Worm (Caenorhabditis elegans) whole organism, early embryonic: ENCODE data around the gene let-413.

Experiments used
- B0310.2 ChIP-seq: sonication (generic microtip); optimal IDR thresholded peaks from 2 replicates; lab custom pipeline; 2016; ENCODE audit warnings: mild to moderate bottlenecking, missing genetic modification characterization, missing compliant biosample characterization
- F13C5.2 ChIP-seq: sonication (generic microtip); optimal IDR thresholded peaks from 2 replicates; lab custom pipeline; 2017; ENCODE audit warnings: mild to moderate bottlenecking, missing genetic modification characterization, inconsistent platforms, missing compliant biosample characterization
- aly-1 ChIP-seq: sonication (generic microtip); optimal IDR thresholded peaks from 2 replicates; lab custom pipeline; 2016; ENCODE audit warnings: missing genetic modification characterization, missing compliant biosample characterization
- ama-1 ChIP-seq: fragments of 150-350 bp; optimal IDR thresholded peaks from 2 replicates; lab custom pipeline; 2014
- ceh-13 ChIP-seq: fragments of 200-800 bp; sonication (Bioruptor generic); optimal IDR thresholded peaks from 2 replicates; lab custom pipeline; 2018; ENCODE audit warnings: mild to moderate bottlenecking, missing genetic modification characterization, missing compliant biosample characterization
- ceh-36 ChIP-seq: sonication (generic microtip); optimal IDR thresholded peaks from 2 replicates; lab custom pipeline; 2016; ENCODE audit warnings: missing genetic modification characterization, inconsistent platforms, missing compliant biosample characterization
- ets-7 ChIP-seq: sonication (generic microtip); optimal IDR thresholded peaks from 2 replicates; lab custom pipeline; 2016; ENCODE audit warnings: missing genotype, missing genetic modification characterization, missing compliant biosample characterization
- flt-1 ChIP-seq: fragments of 200-800 bp; sonication (Bioruptor generic); IDR thresholded peaks from 2 replicates; pipeline ENCODE4 v1.3.6; 2022; ENCODE audit warnings: missing genetic modification characterization, missing compliant biosample characterization
- hmbx-1 ChIP-seq: sonication (generic microtip); optimal IDR thresholded peaks from 2 replicates; lab custom pipeline; 2016; ENCODE audit warnings: mild to moderate bottlenecking, missing genetic modification characterization, missing compliant biosample characterization
- hmg-4 ChIP-seq: fragments of 200-800 bp; sonication (Bioruptor generic); optimal IDR thresholded peaks from 2 replicates; lab custom pipeline; 2018; ENCODE audit warnings: mild to moderate bottlenecking, missing genetic modification characterization, missing compliant biosample characterization
- hnd-1 ChIP-seq: sonication (generic microtip); optimal IDR thresholded peaks from 2 replicates; lab custom pipeline; 2016; ENCODE audit warnings: missing genetic modification characterization, missing compliant biosample characterization
- pes-1 ChIP-seq: fragments of 200-800 bp; sonication (Bioruptor generic); IDR thresholded peaks from 2 replicates; pipeline ENCODE4 v1.3.6; 2022; ENCODE audit warnings: missing genetic modification reagents, missing genetic modification characterization, missing compliant biosample characterization
- scrt-1 ChIP-seq: fragments of 200-800 bp; sonication (Bioruptor generic); IDR thresholded peaks from 2 replicates; pipeline ENCODE4 v1.3.6; 2022; ENCODE audit warnings: missing genetic modification characterization, missing compliant biosample characterization
- sea-1 ChIP-seq: fragments of 200-800 bp; sonication (Bioruptor generic); conservative IDR thresholded peaks from 2 replicates; pipeline ENCODE4 v1.3.6; 2022; ENCODE audit warnings: missing genetic modification characterization, missing compliant biosample characterization
- tbx-11 ChIP-seq: fragments of 200-800 bp; sonication (Bioruptor generic); IDR thresholded peaks from 2 replicates; pipeline ENCODE4 v1.3.6; 2022; ENCODE audit warnings: missing genetic modification characterization, missing compliant biosample characterization
- tbx-37 ChIP-seq: fragments of 200-800 bp; sonication (Bioruptor generic); conservative IDR thresholded peaks from 2 replicates; pipeline ENCODE4 v1.3.6; 2022; ENCODE audit warnings: missing genetic modification reagents, missing genetic modification characterization, missing compliant biosample characterization
- tra-4 ChIP-seq: sonication (generic microtip); optimal IDR thresholded peaks from 2 replicates; lab custom pipeline; 2017; ENCODE audit warnings: missing genetic modification characterization, missing compliant biosample characterization

The let-413 gene

ce11 chrV:8017924-8018323, 40.3 kb upstream of the let-413 start:
- no peak for TF ChIP-seq sea-1 (GFP tag; lab: Robert Waterston, UW)
- no peak for TF ChIP-seq flt-1
- TF ChIP-seq tbx-11 (GFP tag; lab: Robert Waterston, UW): no peak
- no peak for TF ChIP-seq hmg-4
- no peak for TF ChIP-seq hnd-1 (tag; lab: Kevin White, UChicago)

ce11 chrV:8016928-8017327, 39.4 kb upstream of the let-413 start, which contains the start of gene sptl-2:
TSS of gene sptl-2 (plus strand) at chrV:8017207.
- TF ChIP-seq B0310.2 (tag; lab: Kevin White, UChicago): no peak

ce11 chrV:8013901-8014388, 36.4 kb upstream of the let-413 start, which contains the start of gene Y97E10AR.6:
TSS of gene Y97E10AR.6 (minus strand) at chrV:8013951.
- TF ChIP-seq flt-1: no peak
- no peak for TF ChIP-seq ama-1 (lab: Kevin White, UChicago)
- TF ChIP-seq hmbx-1 (tag; lab: Kevin White, UChicago): no peak
- no peak for TF ChIP-seq hnd-1 (tag; lab: Kevin White, UChicago)
- no peak for TF ChIP-seq pes-1 (GFP tag; lab: Robert Waterston, UW)
- TF ChIP-seq sea-1 (GFP tag; lab: Robert Waterston, UW): no peak
- no peak for TF ChIP-seq hmg-4
- TF ChIP-seq tbx-37 (GFP tag; lab: Robert Waterston, UW): no peak
- TF ChIP-seq F13C5.2 (tag; lab: Kevin White, UChicago): no peak
- TF ChIP-seq tra-4 (tag; lab: Kevin White, UChicago): no peak
- TF ChIP-seq scrt-1 (GFP tag; lab: Robert Waterston, UW): no peak
- TF ChIP-seq ceh-36 (tag; lab: Kevin White, UChicago): no peak
- no peak for TF ChIP-seq B0310.2 (tag; lab: Kevin White, UChicago)
- no peak for TF ChIP-seq ets-7 (tag; lab: Kevin White, UChicago)
- no peak for TF ChIP-seq aly-1

ce11 chrV:8012032-8012431, 34.5 kb upstream of the let-413 start, which contains the start of gene rpb-9:
TSS of gene rpb-9 (minus strand) at chrV:8012345.
- TF ChIP-seq ceh-36 (tag; lab: Kevin White, UChicago): no peak
- no peak for TF ChIP-seq sea-1 (GFP tag; lab: Robert Waterston, UW)
- no peak for TF ChIP-seq tbx-37 (GFP tag; lab: Robert Waterston, UW)
- no peak for TF ChIP-seq hnd-1 (tag; lab: Kevin White, UChicago)
- TF ChIP-seq B0310.2 (tag; lab: Kevin White, UChicago): no peak
- TF ChIP-seq aly-1: no peak
- no peak for TF ChIP-seq tbx-11 (GFP tag; lab: Robert Waterston, UW)
- TF ChIP-seq F13C5.2 (tag; lab: Kevin White, UChicago): no peak
- TF ChIP-seq flt-1: no peak

ce11 chrV:8010846-8011245, 33.3 kb upstream of the let-413 start, which contains the start of gene lmtr-2:
TSS of gene lmtr-2 (minus strand) at chrV:8011106.
- TF ChIP-seq tra-4 (tag; lab: Kevin White, UChicago): no peak
- no peak for TF ChIP-seq aly-1
- TF ChIP-seq ama-1 (lab: Kevin White, UChicago): peak; percentile 39

- no peak for TF ChIP-seq ama-1 (lab: Kevin White, UChicago)
- no peak for TF ChIP-seq F13C5.2 (tag; lab: Kevin White, UChicago)
- no peak for TF ChIP-seq hmbx-1 (tag; lab: Kevin White, UChicago)
- TF ChIP-seq B0310.2 (tag; lab: Kevin White, UChicago): no peak
These were observed 32.5 kb upstream of the let-413 start, which contains the start of gene Y97E10AR.4 for ce11 chrV:8010103-8010502. TSS of gene Y97E10AR.4 (minus strand) at chrV:8010233.

- TF ChIP-seq flt-1 (no peak), pes-1 (GFP tag; lab: Robert Waterston, UW) (no peak), ama-1 (lab: Kevin White, UChicago) (no peak), aly-1 (no peak), scrt-1 (GFP tag; lab: Robert Waterston, UW) (no peak), F13C5.2 (tag; lab: Kevin White, UChicago) (no peak), tbx-11 (GFP tag; lab: Robert Waterston, UW) (no peak), B0310.2 (tag; lab: Kevin White, UChicago) (no peak), tbx-37 (GFP tag; lab: Robert Waterston, UW) (no peak), tra-4 (tag; lab: Kevin White, UChicago) (no peak), ceh-36 (tag; lab: Kevin White, UChicago) (no peak), hmbx-1 (tag; lab: Kevin White, UChicago) (no peak), ceh-13 (GFP tag; lab: Kevin White, UChicago) (no peak), hmg-4 (no peak), hnd-1 (tag; lab: Kevin White, UChicago) (no peak), ets-7 (tag; lab: Kevin White, UChicago) (no peak)
These were observed 30.1 kb upstream of the let-413 start, which contains the start of gene Y97E10AR.3 for ce11 chrV:8007460-8008292. TSS of gene Y97E10AR.3 (minus strand) at chrV:8007510.

ce11 chrV:8005000-8005399, 27.4 kb upstream of the let-413 start, which contains the start of gene Y97E10AR.8:
TSS of gene Y97E10AR.8 (plus strand) at chrV:8005300.
- TF ChIP-seq ceh-36 (tag; lab: Kevin White, UChicago) (no peak), tbx-37 (GFP tag; lab: Robert Waterston, UW) (no peak), tbx-11 (GFP tag; lab: Robert Waterston, UW) (no peak), scrt-1 (GFP tag; lab: Robert Waterston, UW) (no peak), aly-1 (no peak), pes-1 (GFP tag; lab: Robert Waterston, UW) (no peak), ceh-13 (GFP tag; lab: Kevin White, UChicago) (no peak), B0310.2 (tag; lab: Kevin White, UChicago) (no peak), flt-1 (no peak), hmbx-1 (tag; lab: Kevin White, UChicago) (no peak), sea-1 (GFP tag; lab: Robert Waterston, UW) (no peak), ets-7 (tag; lab: Kevin White, UChicago) (no peak), hmg-4 (no peak), ama-1 (lab: Kevin White, UChicago) (no peak), hnd-1 (tag; lab: Kevin White, UChicago) (no peak), F13C5.2 (tag; lab: Kevin White, UChicago) (no peak), tra-4 (tag; lab: Kevin White, UChicago) (no peak)
